Worm (Caenorhabditis elegans) whole organism, L1 larva: ENCODE data around the gene pals-17.

Source experiments
- C04F5.9 ChIP-seq: sonication (generic microtip); optimal IDR thresholded peaks from 2 replicates; lab custom pipeline; 2016; ENCODE audit warnings: missing genetic modification characterization, missing compliant biosample characterization
- F16B12.6 ChIP-seq: fragments of 150-350 bp; optimal IDR thresholded peaks from 2 replicates; lab custom pipeline; 2014; ENCODE audit warnings: missing biosample characterization, missing genetic modification characterization
- aha-1 ChIP-seq: fragments of 150-350 bp; optimal IDR thresholded peaks from 2 replicates; lab custom pipeline; 2014; ENCODE audit warnings: missing biosample characterization, missing genetic modification characterization
- alr-1 ChIP-seq: fragments of 200-800 bp; sonication (Bioruptor generic); optimal IDR thresholded peaks from 2 replicates; lab custom pipeline; 2018; ENCODE audit warnings: borderline replicate concordance, mild to moderate bottlenecking, missing genetic modification characterization, missing compliant biosample characterization
- blmp-1 ChIP-seq: fragments of 150-350 bp; optimal IDR thresholded peaks from 2 replicates; lab custom pipeline; 2014; ENCODE audit warnings: missing biosample characterization, missing genetic modification characterization
- ceh-63 ChIP-seq: fragments of 200-800 bp; sonication (Bioruptor generic); optimal IDR thresholded peaks from 2 replicates; lab custom pipeline; 2018; ENCODE audit warnings: mild to moderate bottlenecking, missing genetic modification characterization, missing compliant biosample characterization
- ceh-8 ChIP-seq: fragments of 200-800 bp; sonication (Bioruptor generic); optimal IDR thresholded peaks from 2 replicates; lab custom pipeline; 2018; ENCODE audit warnings: mild to moderate bottlenecking, missing genetic modification characterization, moderate library complexity, missing compliant biosample characterization
- ceh-82 ChIP-seq, 3 experiments: fragments of 150-350 bp in 1 of 3; sonication (generic microtip) in 2 of 3; optimal IDR thresholded peaks; 2 replicates each; lab custom pipeline; 2014 to 2017; ENCODE audit warnings: missing biosample characterization in 3 of 3, missing genetic modification characterization in 3 of 3
- dpl-1 ChIP-seq, 3 experiments: fragments of 150-350 bp in 2 of 3; sonication (generic microtip) in 1 of 3; optimal IDR thresholded peaks; 2 replicates each; lab custom pipeline; 2014 to 2017; ENCODE audit warnings: missing biosample characterization in 3 of 3, missing genetic modification characterization in 3 of 3, missing genetic modification reagents in 3 of 3
- efl-1 ChIP-seq, 4 experiments: fragments of 150-350 bp; optimal IDR thresholded peaks in 3 of 4; peaks in 1 of 4; 1 replicate in 1 of 4; 2 replicates in 3 of 4; lab custom pipeline; 2014; ENCODE audit warnings: missing biosample characterization in 2 of 4, missing genetic modification characterization in 2 of 4, missing genetic modification reagents in 2 of 4
- efl-3 ChIP-seq: fragments of 200-800 bp; sonication (Bioruptor generic); optimal IDR thresholded peaks from 2 replicates; lab custom pipeline; 2018; ENCODE audit warnings: mild to moderate bottlenecking, missing genetic modification characterization, missing compliant biosample characterization
- egl-13 ChIP-seq: sonication (generic microtip); optimal IDR thresholded peaks from 2 replicates; lab custom pipeline; 2016; ENCODE audit warnings: missing genotype, missing genetic modification reagents, missing genetic modification characterization, missing compliant biosample characterization
- egl-27 ChIP-seq, 2 experiments: fragments of 150-350 bp in 1 of 2; sonication (generic microtip); optimal IDR thresholded peaks; 3 replicates each; lab custom pipeline; 2017 to 2018; ENCODE audit warnings: missing biosample characterization in 2 of 2, missing genetic modification characterization in 2 of 2, missing genetic modification reagents in 2 of 2
- elt-2 ChIP-seq: sonication (generic microtip); optimal IDR thresholded peaks from 2 replicates; lab custom pipeline; 2016; ENCODE audit warnings: missing genetic modification characterization, mild to moderate bottlenecking, inconsistent platforms, missing compliant biosample characterization, missing genetic modification reagents
- ets-5 ChIP-seq: fragments of 200-800 bp; sonication (Bioruptor generic); IDR thresholded peaks from 2 replicates; pipeline ENCODE4 v1.3.6; 2022; ENCODE audit warnings: missing genetic modification characterization, missing compliant biosample characterization
- fkh-10 ChIP-seq: sonication (generic microtip); optimal IDR thresholded peaks from 2 replicates; lab custom pipeline; 2017; ENCODE audit warnings: missing biosample characterization, missing genetic modification reagents, missing genetic modification characterization
- hlh-17 ChIP-seq: fragments of 200-800 bp; sonication (Bioruptor generic); optimal IDR thresholded peaks from 2 replicates; lab custom pipeline; 2018; ENCODE audit warnings: missing genetic modification characterization, mild to moderate bottlenecking, missing compliant biosample characterization, moderate library complexity, borderline replicate concordance
- hlh-4 ChIP-seq: sonication (generic microtip); optimal IDR thresholded peaks from 2 replicates; lab custom pipeline; 2016; ENCODE audit warnings: mild to moderate bottlenecking, missing genetic modification characterization, missing compliant biosample characterization
- hpl-2 ChIP-seq: fragments of 150-350 bp; optimal IDR thresholded peaks from 2 replicates; lab custom pipeline; 2014; ENCODE audit warnings: missing biosample characterization, missing genetic modification reagents, missing genetic modification characterization
- irx-1 ChIP-seq: sonication (generic microtip); optimal IDR thresholded peaks from 2 replicates; lab custom pipeline; 2016; ENCODE audit warnings: missing genetic modification characterization, missing compliant biosample characterization
- jun-1 ChIP-seq: fragments of 150-350 bp; optimal IDR thresholded peaks from 2 replicates; lab custom pipeline; 2014; ENCODE audit warnings: missing biosample characterization, missing genetic modification reagents, missing genetic modification characterization
- lin-13 ChIP-seq: fragments of 150-350 bp; optimal IDR thresholded peaks from 2 replicates; lab custom pipeline; 2014; ENCODE audit warnings: missing biosample characterization, missing genetic modification reagents, missing genetic modification characterization
- mab-9 ChIP-seq: fragments of 200-800 bp; sonication (Bioruptor generic); IDR thresholded peaks from 2 replicates; pipeline ENCODE4 v1.3.6; 2022; ENCODE audit warnings: missing genetic modification reagents, missing genetic modification characterization, missing compliant biosample characterization
- mef-2 ChIP-seq: fragments of 150-350 bp; optimal IDR thresholded peaks from 2 replicates; lab custom pipeline; 2014; ENCODE audit warnings: missing biosample characterization, missing genetic modification characterization
- mep-1 ChIP-seq: fragments of 150-350 bp; optimal IDR thresholded peaks from 2 replicates; lab custom pipeline; 2014; ENCODE audit warnings: missing biosample characterization, missing genetic modification characterization
- nhr-11 ChIP-seq: fragments of 150-350 bp; optimal IDR thresholded peaks from 2 replicates; lab custom pipeline; 2014; ENCODE audit warnings: missing biosample characterization, missing genetic modification characterization
- nhr-237 ChIP-seq: fragments of 150-350 bp; optimal IDR thresholded peaks from 2 replicates; lab custom pipeline; 2014; ENCODE audit warnings: missing biosample characterization, missing genetic modification characterization
- nhr-28 ChIP-seq: fragments of 150-350 bp; optimal IDR thresholded peaks from 2 replicates; lab custom pipeline; 2014; ENCODE audit warnings: missing biosample characterization, missing genetic modification characterization
- nhr-47 ChIP-seq: sonication (generic microtip); optimal IDR thresholded peaks from 2 replicates; lab custom pipeline; 2016; ENCODE audit warnings: mild to moderate bottlenecking, missing genetic modification characterization, moderate library complexity, missing compliant biosample characterization
- nhr-71 ChIP-seq: sonication (generic microtip); optimal IDR thresholded peaks from 2 replicates; lab custom pipeline; 2016; ENCODE audit warnings: mild to moderate bottlenecking, missing genetic modification characterization, moderate library complexity, missing compliant biosample characterization
- nhr-77 ChIP-seq: fragments of 150-350 bp; optimal IDR thresholded peaks from 2 replicates; lab custom pipeline; 2014; ENCODE audit warnings: missing biosample characterization, missing genetic modification characterization
- nhr-84 ChIP-seq: sonication (generic microtip); optimal IDR thresholded peaks from 2 replicates; lab custom pipeline; 2017; ENCODE audit warnings: missing biosample characterization, missing genetic modification characterization
- pqm-1 ChIP-seq: sonication (generic microtip); optimal IDR thresholded peaks from 3 replicates; lab custom pipeline; 2017; ENCODE audit warnings: missing biosample characterization, missing genetic modification characterization
- rnt-1 ChIP-seq: sonication (generic microtip); optimal IDR thresholded peaks from 2 replicates; lab custom pipeline; 2016; ENCODE audit warnings: mild to moderate bottlenecking, missing genetic modification characterization, moderate library complexity, missing compliant biosample characterization
- snpc-4 ChIP-seq: fragments of 150-350 bp; optimal IDR thresholded peaks from 2 replicates; lab custom pipeline; 2014; ENCODE audit warnings: missing biosample characterization, missing genetic modification characterization
- snu-23 ChIP-seq: sonication (generic microtip); optimal IDR thresholded peaks from 2 replicates; lab custom pipeline; 2016; ENCODE audit warnings: missing genetic modification characterization, missing compliant biosample characterization
- sox-4 ChIP-seq: sonication (generic microtip); optimal IDR thresholded peaks from 2 replicates; lab custom pipeline; 2016; ENCODE audit warnings: missing genetic modification characterization, missing compliant biosample characterization
- sptf-1 ChIP-seq: fragments of 150-350 bp; optimal IDR thresholded peaks from 2 replicates; lab custom pipeline; 2014; ENCODE audit warnings: missing biosample characterization, missing genetic modification characterization
- swsn-7 ChIP-seq: sonication (generic microtip); optimal IDR thresholded peaks from 2 replicates; lab custom pipeline; 2016; ENCODE audit warnings: missing genetic modification characterization, missing compliant biosample characterization
- tbx-2 ChIP-seq: sonication (generic microtip); optimal IDR thresholded peaks from 2 replicates; lab custom pipeline; 2016; ENCODE audit warnings: missing genetic modification characterization, missing compliant biosample characterization
- unc-30 ChIP-seq: sonication (generic microtip); optimal IDR thresholded peaks from 2 replicates; lab custom pipeline; 2017; ENCODE audit warnings: missing biosample characterization, missing genetic modification characterization
- unc-62 ChIP-seq: fragments of 150-350 bp; optimal IDR thresholded peaks from 2 replicates; lab custom pipeline; 2014; ENCODE audit warnings: missing biosample characterization, missing genetic modification reagents, missing genetic modification characterization
- unc-86 ChIP-seq: sonication (generic microtip); optimal IDR thresholded peaks from 2 replicates; lab custom pipeline; 2016; ENCODE audit warnings: missing genetic modification characterization, missing compliant biosample characterization
- vab-15 ChIP-seq: sonication (generic microtip); optimal IDR thresholded peaks from 2 replicates; lab custom pipeline; 2017; ENCODE audit warnings: missing genotype, mild to moderate bottlenecking, missing genetic modification characterization, missing compliant biosample characterization
- xbp-1 ChIP-seq: sonication (generic microtip); optimal IDR thresholded peaks from 2 replicates; lab custom pipeline; 2016; ENCODE audit warnings: missing genetic modification characterization, missing compliant biosample characterization
- zag-1 ChIP-seq: fragments of 150-350 bp; optimal IDR thresholded peaks from 2 replicates; lab custom pipeline; 2014; ENCODE audit warnings: missing biosample characterization, missing genetic modification characterization

The pals-17 gene

DNA sequence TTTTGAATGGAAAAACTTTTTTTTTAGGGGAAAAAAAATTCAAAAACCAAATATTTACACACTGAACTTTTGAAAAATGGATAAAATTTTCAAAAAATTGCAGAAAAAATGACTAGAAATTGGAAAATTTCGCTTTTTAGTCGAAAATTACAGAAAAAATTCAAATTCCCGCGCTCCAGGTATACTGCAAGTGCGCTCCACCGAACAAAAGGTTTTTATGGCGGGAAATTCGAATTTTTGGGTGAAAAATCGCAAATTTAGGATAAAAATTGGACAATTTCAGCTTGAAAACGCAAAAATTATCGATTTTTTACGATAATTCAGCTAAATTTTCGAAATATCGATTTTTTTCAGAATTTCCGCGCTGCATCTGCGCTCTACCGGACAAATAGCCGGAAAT is 37.6 kb upstream of the pals-17 start:
- TF ChIP-seq pqm-1 (tag; lab: Kevin White, UChicago), result no peak

DNA sequence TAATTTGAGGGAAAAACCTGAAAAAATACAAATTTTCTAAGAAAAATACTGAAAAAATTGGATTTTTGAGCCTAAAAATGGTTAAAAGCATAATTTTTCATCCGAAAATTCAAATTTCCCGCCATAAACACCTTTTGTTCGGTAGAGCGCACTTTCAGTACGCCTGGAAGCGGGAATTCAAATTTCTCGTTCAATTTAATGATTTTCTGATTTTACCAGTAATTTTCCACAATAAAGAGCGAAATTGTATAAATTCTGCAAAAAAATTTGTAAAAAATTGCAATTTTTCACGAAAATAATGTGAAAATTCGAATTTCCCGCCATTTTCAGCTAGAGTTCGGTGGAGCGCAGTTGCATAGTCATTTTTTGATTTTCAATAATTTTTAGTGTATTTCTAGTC is 36.8 kb upstream of the pals-17 start:
- no peak for TF ChIP-seq pqm-1 (tag; lab: Kevin White, UChicago)
- TF ChIP-seq efl-1 (optimal IDR thresholded peaks at IDR 0.05; lab: Kevin White, UChicago), result no peak
- TF ChIP-seq efl-1 (GFP tag; optimal IDR thresholded peaks at IDR 0.05 in 1 of 2; lab: Kevin White, UChicago), result peak in 1 of 2 experiments; percentile 16
- no peak for TF ChIP-seq xbp-1
- TF ChIP-seq sox-4, result no peak
- no peak for TF ChIP-seq ceh-63 (GFP tag; lab: Kevin White, UChicago)
- TF ChIP-seq fkh-10 (GFP tag; lab: Kevin White, UChicago), result no peak
- TF ChIP-seq egl-27 (tag; optimal IDR thresholded peaks at IDR 0.05; lab: Kevin White, UChicago), result no peak
- TF ChIP-seq unc-86 (tag; lab: Kevin White, UChicago), result no peak

DNA sequence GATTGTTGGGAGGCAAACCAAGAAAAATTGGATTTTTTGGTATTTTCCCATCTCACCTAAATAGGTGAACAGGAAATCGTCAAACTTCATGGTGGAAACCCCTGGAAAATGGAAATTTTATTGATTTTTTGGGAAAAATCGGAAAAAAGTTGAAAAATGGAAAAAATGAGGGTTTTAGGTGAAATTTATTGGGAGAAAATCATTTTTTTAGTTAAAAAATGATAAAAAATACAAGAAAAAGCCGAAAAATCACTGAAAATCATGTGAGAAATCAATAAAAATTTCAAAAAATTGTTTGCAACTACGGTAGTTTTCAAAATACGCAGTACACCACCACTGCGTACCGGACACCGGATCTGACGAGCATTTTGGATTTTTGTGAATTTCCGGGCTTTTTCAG is 35.5 kb upstream of the pals-17 start, which contains the start of gene lelo-2:
lelo-2 (minus strand) TSS at position 101 of the 400 bp plus-strand sequence.
- TF ChIP-seq hpl-2 (GFP tag; lab: Kevin White, UChicago), result no peak
- TF ChIP-seq mab-9, result no peak
- TF ChIP-seq jun-1 (tag; lab: Kevin White, UChicago), result no peak
- TF ChIP-seq efl-3 (GFP tag; lab: Kevin White, UChicago), result no peak
- no peak for TF ChIP-seq nhr-84
- TF ChIP-seq nhr-28 (tag; lab: Kevin White, UChicago), result no peak
- TF ChIP-seq egl-13 (tag; lab: Kevin White, UChicago), result no peak
- no peak for TF ChIP-seq ceh-8 (GFP tag; lab: Kevin White, UChicago)
- TF ChIP-seq C04F5.9, result no peak
- no peak for TF ChIP-seq ceh-63 (GFP tag; lab: Kevin White, UChicago)
- no peak for TF ChIP-seq nhr-11
- no peak for TF ChIP-seq alr-1 (tag; lab: Kevin White, UChicago)
- TF ChIP-seq aha-1 (tag; lab: Kevin White, UChicago), result no peak
- TF ChIP-seq elt-2 (tag; lab: Kevin White, UChicago), result no peak
- TF ChIP-seq irx-1 (tag; lab: Kevin White, UChicago), result no peak
- no peak for TF ChIP-seq nhr-71 (tag; lab: Kevin White, UChicago)
- no peak for TF ChIP-seq nhr-47 (tag; lab: Kevin White, UChicago)
- TF ChIP-seq mep-1 (tag; lab: Kevin White, UChicago), result no peak
- no peak for TF ChIP-seq unc-62 (GFP tag; lab: Kevin White, UChicago)
- TF ChIP-seq unc-86 (tag; lab: Kevin White, UChicago), result no peak

DNA sequence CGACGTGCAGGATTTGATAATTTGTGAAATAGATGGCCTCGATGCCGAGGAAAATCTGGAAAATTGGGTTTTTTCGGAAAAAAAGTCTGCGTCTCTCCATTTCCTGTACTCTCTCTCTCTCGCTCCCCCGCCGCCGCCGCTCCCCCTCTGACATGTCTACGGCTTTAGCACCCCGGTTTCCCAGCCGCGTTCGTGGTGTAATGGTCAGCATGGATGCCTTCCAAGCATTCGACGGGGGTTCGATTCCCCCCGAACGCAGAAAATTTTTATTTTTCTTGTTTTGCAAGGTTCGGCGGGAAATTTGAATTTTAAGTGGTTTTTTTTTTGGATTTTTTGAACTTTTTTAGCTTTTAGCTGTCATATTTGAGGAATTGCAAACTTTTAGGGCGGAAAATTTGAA is 32.7 kb upstream of the pals-17 start:
- peak; percentile 50 for TF ChIP-seq xbp-1
- TF ChIP-seq rnt-1, result no peak
- no peak for TF ChIP-seq zag-1 (tag; lab: Kevin White, UChicago)
- no peak for TF ChIP-seq unc-62 (GFP tag; lab: Kevin White, UChicago)
- TF ChIP-seq swsn-7, result peak; percentile 69
- peak; percentile 48 to 54 (median 52) for TF ChIP-seq dpl-1 (GFP tag; optimal IDR thresholded peaks at IDR 0.05; lab: Kevin White, UChicago)
- TF ChIP-seq nhr-77 (tag; lab: Kevin White, UChicago), result peak; percentile 34
- TF ChIP-seq snpc-4 (tag; lab: Kevin White, UChicago), result peak; percentile 17
- peak; percentile 46 to 85 (median 58) for TF ChIP-seq ceh-82 (tag; optimal IDR thresholded peaks at IDR 0.05; lab: Kevin White, UChicago)
- no peak for TF ChIP-seq ceh-63 (GFP tag; lab: Kevin White, UChicago)
- TF ChIP-seq pqm-1 (tag; lab: Kevin White, UChicago), result no peak
- TF ChIP-seq lin-13, result peak; percentile 55
- TF ChIP-seq F16B12.6 (tag; lab: Kevin White, UChicago), result peak; percentile 34
- TF ChIP-seq aha-1 (tag; lab: Kevin White, UChicago), result no peak
- no peak for TF ChIP-seq sox-4
- TF ChIP-seq hlh-17, result no peak
- no peak for TF ChIP-seq blmp-1 (tag; lab: Kevin White, UChicago)
- TF ChIP-seq hlh-4, result no peak
- peak; percentile 82 for TF ChIP-seq snu-23 (GFP tag; lab: Kevin White, UChicago)
- TF ChIP-seq mef-2 (tag; lab: Kevin White, UChicago), result no peak
- TF ChIP-seq ets-5 (GFP tag; lab: Robert Waterston, UW), result no peak
- peak; percentile 47 for TF ChIP-seq jun-1 (tag; lab: Kevin White, UChicago)
- no peak for TF ChIP-seq vab-15 (tag; lab: Kevin White, UChicago)
- no peak for TF ChIP-seq sptf-1
- TF ChIP-seq efl-3 (GFP tag; lab: Kevin White, UChicago), result no peak
- TF ChIP-seq tbx-2 (tag; lab: Kevin White, UChicago), result peak; percentile 49
- no peak for TF ChIP-seq unc-30
- TF ChIP-seq C04F5.9, result no peak
- TF ChIP-seq nhr-237 (tag; lab: Kevin White, UChicago), result peak; percentile 1
